Worm (Caenorhabditis elegans): ENCODE data around the gene M04C3.2.

DNA sequence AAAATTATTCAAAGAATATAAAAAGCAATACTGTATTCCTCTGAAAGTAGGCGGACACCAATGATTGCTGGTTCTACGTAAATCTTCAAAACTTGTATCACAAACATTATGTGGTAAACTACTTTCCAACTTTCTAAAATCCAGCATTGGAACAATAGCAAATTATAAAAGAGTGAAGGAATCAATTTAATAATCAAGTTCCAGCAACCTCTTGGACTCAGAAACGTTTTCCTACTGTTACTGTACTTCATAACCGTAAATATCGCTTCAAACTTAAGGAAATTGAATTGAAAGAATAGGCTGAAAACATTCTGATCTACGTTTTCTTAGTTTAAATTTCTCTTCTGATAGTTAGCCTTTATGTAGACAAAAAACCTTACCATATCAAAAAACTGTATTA, 45.1 kb downstream of the M04C3.2 start:
- TF ChIP-seq him-1 (tag; optimal IDR thresholded peaks at IDR 0.05) (no peak), dao-5 (tag; optimal IDR thresholded peaks at IDR 0.05) (no peak), W03F9.2 (tag; optimal IDR thresholded peaks at IDR 0.05) (no peak)
